Worm (Caenorhabditis elegans): ENCODE measurements around the gene fbxa-214.

Gene fbxa-214

DNA sequence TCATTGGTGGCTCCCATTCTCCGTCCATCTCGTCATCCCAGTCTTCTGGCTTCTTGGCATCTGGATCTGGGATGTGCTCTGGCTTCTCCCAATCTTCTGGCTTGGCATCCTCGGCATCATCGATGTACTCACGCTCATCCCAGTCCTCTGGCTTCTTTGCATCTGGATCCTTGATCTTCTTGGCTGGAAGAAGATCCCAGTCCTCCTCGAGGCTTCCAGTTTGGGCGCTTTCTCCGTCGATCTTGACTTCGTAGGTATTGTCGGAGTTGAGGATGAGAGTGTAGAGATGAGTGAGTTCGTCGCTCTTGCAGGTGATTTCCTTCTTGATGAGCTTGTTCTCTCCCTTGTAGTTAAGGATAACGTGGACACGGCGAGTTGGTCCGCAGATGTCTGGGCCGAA lies 29.8 kb upstream of the fbxa-214 start:
- TF ChIP-seq hlh-1 (tag; optimal IDR thresholded peaks at IDR 0.05) (no peak), M03D4.4 (tag; optimal IDR thresholded peaks at IDR 0.05) (no peak), nhr-12 (tag; optimal IDR thresholded peaks at IDR 0.05) (no peak), ces-1 (GFP tag; optimal IDR thresholded peaks at IDR 0.05) (no peak), mep-1 (tag; optimal IDR thresholded peaks at IDR 0.05) (no peak), unc-120 (tag; optimal IDR thresholded peaks at IDR 0.05; ENCODE audit: poor library complexity, severe bottlenecking) (no peak)

DNA sequence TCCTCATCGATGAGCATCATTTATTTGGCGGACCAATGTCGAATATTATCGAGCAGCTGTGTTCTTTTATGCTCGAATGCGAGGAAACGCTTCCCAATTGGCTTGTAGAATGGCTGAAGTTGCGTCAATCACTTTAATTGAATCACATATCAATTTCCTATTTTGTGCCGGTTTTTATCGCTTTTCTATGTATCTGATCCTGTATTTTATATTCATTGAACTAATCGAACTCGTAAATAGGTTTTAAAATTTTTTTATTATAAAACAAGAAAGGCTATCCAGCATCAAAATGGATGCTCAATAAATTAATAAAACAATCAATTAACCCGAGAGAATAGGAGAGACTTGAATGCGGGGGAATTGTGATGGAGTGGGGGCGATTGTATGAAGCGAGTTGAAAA lies 28.9 kb upstream of the fbxa-214 start:
- TF ChIP-seq nhr-237 (tag; optimal IDR thresholded peaks at IDR 0.05), result no peak
- peak; percentile 18 for TF ChIP-seq mls-2 (tag; optimal IDR thresholded peaks at IDR 0.05)
- no peak for TF ChIP-seq ztf-11 (tag; optimal IDR thresholded peaks at IDR 0.05)
- peak; percentile 48 for TF ChIP-seq ces-1 (GFP tag; optimal IDR thresholded peaks at IDR 0.05)

DNA sequence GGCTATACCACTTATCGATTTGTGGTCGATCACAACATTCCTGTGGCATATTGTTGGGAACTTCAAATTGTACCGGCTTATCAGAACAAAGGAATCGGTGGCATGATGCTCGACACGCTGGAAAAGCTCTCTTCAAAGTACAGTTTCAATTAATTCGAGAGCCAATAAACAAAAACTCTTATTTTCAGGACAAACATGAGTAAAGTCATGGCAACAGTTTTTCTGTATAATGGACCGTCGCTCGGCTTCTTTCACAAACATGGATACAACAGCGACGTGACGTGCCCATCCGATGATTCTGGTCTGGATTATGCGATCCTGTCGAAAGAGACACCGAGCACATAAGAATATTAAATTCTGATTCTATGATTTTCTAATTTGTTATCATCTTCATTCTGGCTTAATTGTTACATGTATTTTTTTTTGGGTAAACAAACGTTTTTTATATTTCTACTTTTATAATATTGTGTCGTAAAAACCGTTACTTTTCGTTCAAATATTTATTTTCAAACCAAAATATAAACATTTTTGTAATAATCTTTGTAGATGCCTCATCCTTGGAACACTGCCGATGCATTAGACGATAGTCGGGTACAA lies 26.8 kb upstream of the fbxa-214 start, which contains the start of gene smut-1:
Gene smut-1 (plus strand): TSS at position 547 of the 597 bp plus-strand sequence.
- TF ChIP-seq lin-32 (GFP tag; optimal IDR thresholded peaks at IDR 0.05) (no peak), ceh-43 (GFP tag; optimal IDR thresholded peaks at IDR 0.05) (no peak), unc-62 (GFP tag; optimal IDR thresholded peaks at IDR 0.05) (no peak), pha-4 (tag; optimal IDR thresholded peaks at IDR 0.05) (no peak), elt-3 (tag; optimal IDR thresholded peaks at IDR 0.05) (no peak), sptf-1 (tag; optimal IDR thresholded peaks at IDR 0.05) (no peak), lin-13 (tag; optimal IDR thresholded peaks at IDR 0.05) (no peak), elt-1 (tag; optimal IDR thresholded peaks at IDR 0.05; ENCODE audit: borderline replicate concordance, insufficient read depth) (no peak), tbx-8 (GFP tag; optimal IDR thresholded peaks at IDR 0.05) (no peak), flh-1 (GFP tag; optimal IDR thresholded peaks at IDR 0.05) (no peak)

DNA sequence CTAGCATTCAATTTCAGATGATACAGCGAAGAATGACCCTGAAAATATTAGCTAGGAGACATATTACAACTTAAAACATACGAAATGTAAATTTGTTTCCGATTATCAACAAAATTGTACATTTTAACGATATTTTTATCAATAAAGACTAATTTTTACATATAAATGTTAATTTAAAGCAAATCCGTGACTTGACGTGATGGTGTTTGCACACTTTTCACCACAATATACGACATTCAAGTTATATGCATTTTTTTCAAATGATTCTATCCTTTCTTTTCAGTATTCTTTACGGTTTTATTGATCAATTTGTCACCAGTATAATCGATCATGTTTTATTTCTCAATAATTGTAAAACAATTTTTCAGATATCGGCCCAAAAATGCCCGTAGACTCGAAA lies 26.0 kb upstream of the fbxa-214 start, which contains the start of gene Y38A10A.7:
Gene Y38A10A.7 (plus strand): TSS at position 369 of the 400 bp plus-strand sequence.
- TF ChIP-seq sptf-1 (tag; optimal IDR thresholded peaks at IDR 0.05) (no peak), mab-5 (tag; optimal IDR thresholded peaks at IDR 0.05) (no peak), zip-8 (tag; optimal IDR thresholded peaks at IDR 0.05) (no peak)

DNA sequence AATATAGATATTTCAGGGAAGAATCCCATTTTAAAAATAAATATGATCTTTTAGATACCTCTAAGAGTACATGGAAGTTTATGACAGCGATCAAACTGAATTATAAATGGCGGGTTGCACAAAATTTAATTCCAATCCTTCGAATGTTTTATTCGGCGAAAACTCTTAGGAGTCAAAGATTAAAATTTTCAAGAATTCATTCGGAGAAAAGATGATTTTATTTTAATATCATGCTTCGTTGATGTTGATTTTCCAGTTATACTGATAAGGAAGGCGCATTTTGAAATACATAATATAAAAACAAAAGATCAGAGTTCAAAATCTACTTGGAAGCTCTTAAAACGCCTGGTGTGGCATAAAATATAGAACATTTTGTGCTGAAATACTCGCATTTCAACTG lies 2.8 kb downstream of the fbxa-214 start, which contains the start of gene srh-10:
Gene srh-10 (minus strand): TSS at position 29 of the 400 bp plus-strand sequence.
- TF ChIP-seq unc-62 (GFP tag; optimal IDR thresholded peaks at IDR 0.05), result no peak
- TF ChIP-seq elt-1 (tag; optimal IDR thresholded peaks at IDR 0.05; ENCODE audit: borderline replicate concordance, insufficient read depth), result no peak
- no peak for TF ChIP-seq unc-39 (tag; optimal IDR thresholded peaks at IDR 0.05)
- no peak for TF ChIP-seq snpc-4 (tag; optimal IDR thresholded peaks at IDR 0.05)
- no peak for TF ChIP-seq pha-4 (tag; optimal IDR thresholded peaks at IDR 0.05)
- no peak for TF ChIP-seq flh-1 (GFP tag; optimal IDR thresholded peaks at IDR 0.05)
- no peak for TF ChIP-seq mab-5 (tag; optimal IDR thresholded peaks at IDR 0.05)
- no peak for TF ChIP-seq hlh-1 (tag; optimal IDR thresholded peaks at IDR 0.05)
- TF ChIP-seq nhr-76 (tag; optimal IDR thresholded peaks at IDR 0.05), result no peak
- no peak for TF ChIP-seq M03D4.4 (tag; optimal IDR thresholded peaks at IDR 0.05)
- TF ChIP-seq zip-8 (tag; optimal IDR thresholded peaks at IDR 0.05), result no peak
- TF ChIP-seq elt-3 (tag; optimal IDR thresholded peaks at IDR 0.05), result no peak
- no peak for TF ChIP-seq ham-2 (GFP tag; optimal IDR thresholded peaks at IDR 0.05)
- no peak for TF ChIP-seq unc-120 (tag; optimal IDR thresholded peaks at IDR 0.05; ENCODE audit: poor library complexity, severe bottlenecking)
- no peak for TF ChIP-seq lin-32 (GFP tag; optimal IDR thresholded peaks at IDR 0.05)
- TF ChIP-seq nhr-237 (tag; optimal IDR thresholded peaks at IDR 0.05), result no peak
- no peak for TF ChIP-seq drap-1 (GFP tag; optimal IDR thresholded peaks at IDR 0.05)
- TF ChIP-seq bed-3 (GFP tag; optimal IDR thresholded peaks at IDR 0.05), result no peak

DNA sequence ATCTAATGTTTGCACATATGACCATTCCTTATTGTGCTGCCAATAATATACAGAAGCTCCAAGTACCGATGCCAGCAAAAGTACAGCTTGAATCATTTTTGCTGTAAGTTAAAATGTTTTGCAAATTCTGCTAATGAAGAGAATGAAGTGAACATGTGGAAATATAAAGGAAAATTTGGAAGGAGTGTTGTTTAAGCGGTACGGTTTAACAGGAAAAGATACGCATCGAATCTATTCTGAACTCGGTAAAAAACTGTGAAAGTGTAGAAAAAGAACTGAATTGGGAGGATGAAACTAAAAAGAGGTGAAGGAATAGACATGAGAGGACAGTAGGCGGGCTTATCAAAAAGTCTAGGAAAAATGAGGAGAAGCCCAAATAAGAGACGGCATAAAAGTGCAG lies 6.5 kb downstream of the fbxa-214 start, which contains the start of gene Y38A10A.2:
Gene Y38A10A.2 (minus strand): TSS at position 101 of the 400 bp plus-strand sequence.
- no peak for TF ChIP-seq ceh-39 (tag; optimal IDR thresholded peaks at IDR 0.05)
- no peak for TF ChIP-seq unc-39 (tag; optimal IDR thresholded peaks at IDR 0.05)
- no peak for TF ChIP-seq M03D4.4 (tag; optimal IDR thresholded peaks at IDR 0.05)
- no peak for TF ChIP-seq pha-4 (tag; optimal IDR thresholded peaks at IDR 0.05)
- no peak for TF ChIP-seq lin-13 (tag; optimal IDR thresholded peaks at IDR 0.05)
- no peak for TF ChIP-seq lsy-2 (tag; optimal IDR thresholded peaks at IDR 0.05)
- no peak for TF ChIP-seq sem-2 (GFP tag; optimal IDR thresholded peaks at IDR 0.05)
- no peak for TF ChIP-seq cnd-1 (tag; optimal IDR thresholded peaks at IDR 0.05)
- TF ChIP-seq ham-2 (GFP tag; optimal IDR thresholded peaks at IDR 0.05), result no peak
- TF ChIP-seq drap-1 (GFP tag; optimal IDR thresholded peaks at IDR 0.05), result no peak
- no peak for TF ChIP-seq nhr-28 (tag; optimal IDR thresholded peaks at IDR 0.05)
